Worm (Caenorhabditis elegans) whole organism, L2 larva: ENCODE measurements around the gene fbxc-32.

Experiments
- egl-27 ChIP-seq: sonication (generic microtip); optimal IDR thresholded peaks from 3 replicates; lab custom pipeline; 2017; ENCODE audit warnings: missing biosample characterization, missing genetic modification reagents, missing genetic modification characterization
- elt-3 ChIP-seq: sonication (generic microtip); optimal IDR thresholded peaks from 2 replicates; lab custom pipeline; 2017; ENCODE audit warnings: missing biosample characterization, missing genetic modification characterization
- nhr-10 ChIP-seq: sonication (generic microtip); optimal IDR thresholded peaks from 2 replicates; lab custom pipeline; 2017; ENCODE audit warnings: missing biosample characterization, missing genetic modification characterization

DNA sequence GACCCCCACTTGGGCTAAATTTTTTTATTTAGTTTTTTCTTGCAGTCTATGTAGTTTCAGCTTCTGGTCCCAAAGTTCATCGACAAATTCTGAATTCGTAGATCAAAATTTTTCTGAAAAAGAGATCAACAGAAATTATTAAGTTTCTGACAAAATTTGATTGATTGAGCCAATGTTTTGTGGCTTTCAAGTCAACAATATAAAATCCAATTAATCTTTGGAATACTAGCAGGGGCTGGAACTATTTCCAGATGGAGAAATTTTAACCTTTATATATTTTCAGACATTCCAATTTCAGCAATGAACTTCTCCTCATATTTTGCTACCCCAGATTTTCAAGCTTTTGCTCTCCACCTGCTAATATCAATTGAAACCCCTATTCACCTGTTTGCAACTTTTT is 34.9 kb upstream of the fbxc-32 start, which contains the start of gene srh-274:
- TF ChIP-seq nhr-10 (no peak), egl-27 (no peak), elt-3 (tag; lab: Kevin White, UChicago) (no peak)
